Worm (Caenorhabditis elegans) whole organism, mixed stage, embryonic: ENCODE measurements around the gene W09G12.9.

Experiments used
- bed-3 ChIP-seq: fragments of 200-800 bp; sonication (Bioruptor generic); optimal IDR thresholded peaks from 3 replicates; lab custom pipeline; 2018; ENCODE audit warnings: mild to moderate bottlenecking, missing genetic modification characterization, moderate library complexity, missing compliant biosample characterization
- ceh-39 ChIP-seq: fragments of 150-350 bp; optimal IDR thresholded peaks from 2 replicates; lab custom pipeline; 2014; ENCODE audit warnings: missing biosample characterization, missing genetic modification characterization
- ceh-43 ChIP-seq: fragments of 200-800 bp; sonication (Bioruptor generic); optimal IDR thresholded peaks from 2 replicates; lab custom pipeline; 2018; ENCODE audit warnings: mild to moderate bottlenecking, missing genetic modification characterization, moderate library complexity, missing compliant biosample characterization
- ceh-83 ChIP-seq: fragments of 200-800 bp; sonication (Bioruptor generic); optimal IDR thresholded peaks from 2 replicates; lab custom pipeline; 2018; ENCODE audit warnings: mild to moderate bottlenecking, missing genetic modification characterization, missing compliant biosample characterization
- ces-1 ChIP-seq: fragments of 150-350 bp; optimal IDR thresholded peaks from 2 replicates; lab custom pipeline; 2014; ENCODE audit warnings: missing biosample characterization, missing genetic modification reagents, missing genetic modification characterization
- cnd-1 ChIP-seq: fragments of 200-800 bp; sonication (Bioruptor generic); optimal IDR thresholded peaks from 2 replicates; lab custom pipeline; 2018; ENCODE audit warnings: mild to moderate bottlenecking, missing genetic modification characterization, missing compliant biosample characterization
- drap-1 ChIP-seq: fragments of 200-800 bp; sonication (Bioruptor generic); optimal IDR thresholded peaks from 3 replicates; lab custom pipeline; 2018; ENCODE audit warnings: mild to moderate bottlenecking, missing genetic modification characterization, missing compliant biosample characterization
- elt-1 ChIP-seq: sonication (generic microtip); optimal IDR thresholded peaks from 2 replicates; lab custom pipeline; 2017; ENCODE audit warnings: missing genetic modification characterization, mild to moderate bottlenecking, missing compliant biosample characterization, antibody characterized with exemption, moderate library complexity, borderline replicate concordance; ENCODE audit not compliant: insufficient read depth
- elt-3 ChIP-seq: fragments of 150-350 bp; optimal IDR thresholded peaks from 2 replicates; lab custom pipeline; 2014; ENCODE audit warnings: missing biosample characterization, missing genetic modification characterization
- flh-1 ChIP-seq: fragments of 200-800 bp; sonication (Bioruptor generic); optimal IDR thresholded peaks from 2 replicates; lab custom pipeline; 2018; ENCODE audit warnings: mild to moderate bottlenecking, missing genetic modification characterization, moderate library complexity, missing compliant biosample characterization
- ham-2 ChIP-seq: fragments of 200-800 bp; sonication (Bioruptor generic); optimal IDR thresholded peaks from 2 replicates; lab custom pipeline; 2018; ENCODE audit warnings: mild to moderate bottlenecking, missing genetic modification characterization, missing compliant biosample characterization
- hlh-1 ChIP-seq: fragments of 150-350 bp; optimal IDR thresholded peaks from 2 replicates; lab custom pipeline; 2014; ENCODE audit warnings: missing biosample characterization, missing genetic modification reagents, missing genetic modification characterization
- lin-13 ChIP-seq: fragments of 150-350 bp; optimal IDR thresholded peaks from 2 replicates; lab custom pipeline; 2014; ENCODE audit warnings: missing biosample characterization, missing genetic modification characterization
- lin-32 ChIP-seq: fragments of 200-800 bp; sonication (Bioruptor generic); optimal IDR thresholded peaks from 2 replicates; lab custom pipeline; 2018; ENCODE audit warnings: mild to moderate bottlenecking, missing genetic modification characterization, missing compliant biosample characterization
- lsy-2 ChIP-seq: fragments of 150-350 bp; optimal IDR thresholded peaks from 2 replicates; lab custom pipeline; 2014; ENCODE audit warnings: missing biosample characterization, missing genetic modification characterization
- mab-5 ChIP-seq: fragments of 150-350 bp; optimal IDR thresholded peaks from 2 replicates; lab custom pipeline; 2014; ENCODE audit warnings: missing biosample characterization, missing genetic modification characterization
- mep-1 ChIP-seq: fragments of 150-350 bp; optimal IDR thresholded peaks from 2 replicates; lab custom pipeline; 2017; ENCODE audit warnings: missing biosample characterization, missing genetic modification reagents, missing genetic modification characterization, inconsistent platforms
- mls-2 ChIP-seq: sonication (generic microtip); optimal IDR thresholded peaks from 2 replicates; lab custom pipeline; 2016; ENCODE audit warnings: mild to moderate bottlenecking, missing genetic modification characterization, moderate library complexity, missing compliant biosample characterization
- nhr-12 ChIP-seq: fragments of 150-350 bp; optimal IDR thresholded peaks from 2 replicates; lab custom pipeline; 2014; ENCODE audit warnings: missing biosample characterization, missing genetic modification characterization
- nhr-2 ChIP-seq: fragments of 150-350 bp; optimal IDR thresholded peaks from 2 replicates; lab custom pipeline; 2014; ENCODE audit warnings: missing biosample characterization, missing genetic modification characterization
- nhr-237 ChIP-seq: fragments of 150-350 bp; optimal IDR thresholded peaks from 2 replicates; lab custom pipeline; 2014; ENCODE audit warnings: missing biosample characterization, missing genetic modification characterization
- nhr-28 ChIP-seq: fragments of 150-350 bp; optimal IDR thresholded peaks from 2 replicates; lab custom pipeline; 2014; ENCODE audit warnings: missing biosample characterization, missing genetic modification characterization
- nhr-76 ChIP-seq: sonication (generic microtip); optimal IDR thresholded peaks from 2 replicates; lab custom pipeline; 2017; ENCODE audit warnings: missing biosample characterization, missing genetic modification characterization
- pha-4 ChIP-seq: fragments of 150-350 bp; optimal IDR thresholded peaks from 2 replicates; lab custom pipeline; 2018; ENCODE audit warnings: missing biosample characterization, missing genetic modification reagents, missing genetic modification characterization
- sem-2 ChIP-seq: fragments of 200-800 bp; sonication (Bioruptor generic); optimal IDR thresholded peaks from 2 replicates; lab custom pipeline; 2018; ENCODE audit warnings: mild to moderate bottlenecking, missing genetic modification characterization, missing compliant biosample characterization
- snpc-4 ChIP-seq: fragments of 150-350 bp; optimal IDR thresholded peaks from 2 replicates; lab custom pipeline; 2014; ENCODE audit warnings: missing biosample characterization, missing genetic modification characterization
- sptf-1 ChIP-seq: sonication (generic microtip); optimal IDR thresholded peaks from 2 replicates; lab custom pipeline; 2017; ENCODE audit warnings: mild to moderate bottlenecking, missing genetic modification characterization, moderate library complexity, missing compliant biosample characterization
- tbx-8 ChIP-seq: fragments of 200-800 bp; sonication (Bioruptor generic); optimal IDR thresholded peaks from 2 replicates; lab custom pipeline; 2018; ENCODE audit warnings: mild to moderate bottlenecking, missing genetic modification characterization, moderate library complexity, missing compliant biosample characterization
- unc-120 ChIP-seq: sonication (generic microtip); optimal IDR thresholded peaks from 2 replicates; lab custom pipeline; 2017; ENCODE audit warnings: missing genetic modification characterization, missing compliant biosample characterization; ENCODE audit not compliant: poor library complexity, severe bottlenecking
- unc-39 ChIP-seq: fragments of 150-350 bp; optimal IDR thresholded peaks from 2 replicates; lab custom pipeline; 2014; ENCODE audit warnings: missing biosample characterization, missing genetic modification characterization
- unc-62 ChIP-seq: fragments of 150-350 bp; optimal IDR thresholded peaks from 2 replicates; lab custom pipeline; 2014; ENCODE audit warnings: missing biosample characterization, missing genetic modification reagents, missing genetic modification characterization
- zip-8 ChIP-seq: fragments of 150-350 bp; optimal IDR thresholded peaks from 2 replicates; lab custom pipeline; 2014; ENCODE audit warnings: missing biosample characterization, missing genetic modification characterization
- ztf-11 ChIP-seq: fragments of 150-350 bp; optimal IDR thresholded peaks from 2 replicates; lab custom pipeline; 2014; ENCODE audit warnings: missing biosample characterization, missing genetic modification characterization

The W09G12.9 gene

ce11 chrIV:1239686-1240085 lies 23.3 kb downstream of the W09G12.9 start, which contains the start of gene F38A1.8:
Gene F38A1.8 (minus strand): TSS chrIV:1239852.
- TF ChIP-seq hlh-1 (tag; lab: Kevin White, UChicago) (no peak), bed-3 (GFP tag; lab: Kevin White, UChicago) (no peak), mep-1 (tag; lab: Kevin White, UChicago) (peak; percentile 36), ceh-43 (GFP tag; lab: Kevin White, UChicago) (no peak), nhr-28 (tag; lab: Kevin White, UChicago) (no peak), elt-3 (tag; lab: Kevin White, UChicago) (no peak), drap-1 (GFP tag; lab: Kevin White, UChicago) (no peak), ces-1 (no peak), pha-4 (tag; lab: Kevin White, UChicago) (peak; percentile 32), ham-2 (no peak), unc-120 (tag; lab: Kevin White, UChicago) (no peak), flh-1 (GFP tag; lab: Kevin White, UChicago) (no peak), lin-13 (tag; lab: Kevin White, UChicago) (peak; percentile 51), zip-8 (no peak), snpc-4 (no peak), cnd-1 (tag; lab: Kevin White, UChicago) (no peak), nhr-237 (tag; lab: Kevin White, UChicago) (peak; percentile 64), lsy-2 (tag; lab: Kevin White, UChicago) (peak; percentile 64), lin-32 (GFP tag; lab: Kevin White, UChicago) (no peak), unc-39 (tag; lab: Kevin White, UChicago) (no peak), mab-5 (tag; lab: Kevin White, UChicago) (no peak), unc-62 (GFP tag; lab: Kevin White, UChicago) (no peak), elt-1 (tag; lab: Kevin White, UChicago) (no peak), ceh-83 (GFP tag; lab: Kevin White, UChicago) (no peak)

ce11 chrIV:1243295-1243694 lies 26.9 kb downstream of the W09G12.9 start, which contains the start of gene F38A1.15:
Gene F38A1.15 (minus strand): TSS chrIV:1243395.
- TF ChIP-seq mls-2 (tag; lab: Kevin White, UChicago) = no peak
- no peak for TF ChIP-seq nhr-2 (tag; lab: Kevin White, UChicago)
- no peak for TF ChIP-seq unc-62 (GFP tag; lab: Kevin White, UChicago)
- no peak for TF ChIP-seq bed-3 (GFP tag; lab: Kevin White, UChicago)
- no peak for TF ChIP-seq ceh-83 (GFP tag; lab: Kevin White, UChicago)
- TF ChIP-seq ceh-43 (GFP tag; lab: Kevin White, UChicago) = no peak
- no peak for TF ChIP-seq mab-5 (tag; lab: Kevin White, UChicago)
- no peak for TF ChIP-seq snpc-4
- no peak for TF ChIP-seq tbx-8
- TF ChIP-seq ceh-39 (tag; lab: Kevin White, UChicago) = no peak
- no peak for TF ChIP-seq elt-3 (tag; lab: Kevin White, UChicago)
- TF ChIP-seq nhr-76 = no peak
- TF ChIP-seq ham-2 = no peak
- TF ChIP-seq ztf-11 (tag; lab: Kevin White, UChicago) = no peak
- TF ChIP-seq cnd-1 (tag; lab: Kevin White, UChicago) = no peak
- TF ChIP-seq flh-1 (GFP tag; lab: Kevin White, UChicago) = no peak
- TF ChIP-seq elt-1 (tag; lab: Kevin White, UChicago) = no peak

DNA sequence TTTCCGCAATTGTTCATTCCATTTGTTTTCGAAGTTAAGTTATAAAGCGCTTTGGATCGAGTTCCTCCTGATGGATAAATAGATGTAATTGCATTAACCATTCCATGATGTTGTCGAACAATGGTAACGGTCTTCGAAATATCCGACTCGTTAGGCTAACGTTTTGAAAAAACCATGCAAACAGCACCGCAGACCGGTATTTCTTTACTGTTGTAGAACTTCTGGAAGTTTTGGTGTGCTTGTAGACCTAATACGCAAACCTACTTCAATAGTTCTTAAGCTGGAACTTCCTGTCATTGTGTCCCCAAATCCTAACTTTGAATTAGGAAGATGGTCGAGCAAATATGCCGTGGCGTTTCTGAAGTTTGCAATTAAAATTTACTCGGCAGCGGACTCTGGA lies 28.9 kb downstream of the W09G12.9 start, which contains the start of gene F38A1.9:
Gene F38A1.9, minus strand, starts transcription at position 101 of the 400 bp plus-strand sequence.
- no peak for TF ChIP-seq nhr-76
- TF ChIP-seq mab-5 (tag; lab: Kevin White, UChicago) = no peak
- no peak for TF ChIP-seq ceh-83 (GFP tag; lab: Kevin White, UChicago)
- no peak for TF ChIP-seq pha-4 (tag; lab: Kevin White, UChicago)
- TF ChIP-seq lin-32 (GFP tag; lab: Kevin White, UChicago) = no peak
- TF ChIP-seq mls-2 (tag; lab: Kevin White, UChicago) = no peak
- no peak for TF ChIP-seq nhr-12 (tag; lab: Kevin White, UChicago)
- no peak for TF ChIP-seq hlh-1 (tag; lab: Kevin White, UChicago)
- no peak for TF ChIP-seq lin-13 (tag; lab: Kevin White, UChicago)
- TF ChIP-seq snpc-4 = no peak
- TF ChIP-seq tbx-8 = no peak
- no peak for TF ChIP-seq ces-1
- TF ChIP-seq lsy-2 (tag; lab: Kevin White, UChicago) = no peak
- no peak for TF ChIP-seq sptf-1 (tag; lab: Kevin White, UChicago)
- no peak for TF ChIP-seq sem-2
- no peak for TF ChIP-seq cnd-1 (tag; lab: Kevin White, UChicago)
- no peak for TF ChIP-seq ceh-43 (GFP tag; lab: Kevin White, UChicago)
- no peak for TF ChIP-seq ceh-39 (tag; lab: Kevin White, UChicago)
- TF ChIP-seq nhr-28 (tag; lab: Kevin White, UChicago) = no peak
- TF ChIP-seq flh-1 (GFP tag; lab: Kevin White, UChicago) = no peak
